Fruit fly (Drosophila melanogaster) whole organism, embryonic: ENCODE results near the gene Dus1.

Experiments used
- Bgb ChIP-seq: fragments of 200-800 bp; sonication (Bioruptor generic); IDR thresholded peaks from 2 replicates; pipeline ENCODE4 v1.3.6; 2022; ENCODE audit warnings: missing biosample characterization, missing genetic modification characterization; ENCODE audit not compliant: partially characterized antibody
- CG10543 ChIP-seq: fragments of 200-800 bp; sonication (Bioruptor generic); optimal IDR thresholded peaks from 3 replicates; lab custom pipeline; 2017; ENCODE audit warnings: missing biosample characterization, mild to moderate bottlenecking, missing genetic modification characterization, moderate library complexity
- CG10654 ChIP-seq: fragments of 200-800 bp; sonication (Bioruptor generic); optimal IDR thresholded peaks from 2 replicates; lab custom pipeline; 2016; ENCODE audit warnings: missing biosample characterization, missing genetic modification characterization
- CG12155 ChIP-seq: fragments of 200-800 bp; sonication (Bioruptor generic); optimal IDR thresholded peaks from 3 replicates; lab custom pipeline; 2016; ENCODE audit warnings: missing biosample characterization, missing genetic modification characterization
- CG12769 ChIP-seq: fragments of 200-800 bp; sonication (Bioruptor generic); optimal IDR thresholded peaks from 2 replicates; lab custom pipeline; 2019; ENCODE audit warnings: missing biosample characterization, mild to moderate bottlenecking, missing genetic modification characterization, moderate library complexity
- CG13287 ChIP-seq: fragments of 200-800 bp; sonication (Bioruptor generic); IDR thresholded peaks from 2 replicates; pipeline ENCODE4 v1.3.6; 2022; ENCODE audit warnings: missing biosample characterization, missing genetic modification characterization; ENCODE audit not compliant: partially characterized antibody
- CG13894 ChIP-seq: fragments of 200-800 bp; sonication (Bioruptor generic); optimal IDR thresholded peaks from 3 replicates; lab custom pipeline; 2018; ENCODE audit warnings: missing biosample characterization, mild to moderate bottlenecking, missing genetic modification characterization, moderate library complexity
- CG14441 ChIP-seq: fragments of 200-800 bp; sonication (Bioruptor generic); IDR thresholded peaks from 2 replicates; pipeline ENCODE4 v1.3.6; 2022; ENCODE audit warnings: missing biosample characterization, missing genetic modification characterization
- CG15696 ChIP-seq: fragments of 200-800 bp; sonication (Bioruptor generic); optimal IDR thresholded peaks from 2 replicates; lab custom pipeline; 2019; ENCODE audit warnings: missing biosample characterization, mild to moderate bottlenecking, missing genetic modification characterization, moderate library complexity
- CG16863 ChIP-seq: fragments of 200-800 bp; sonication (Bioruptor generic); optimal IDR thresholded peaks from 3 replicates; lab custom pipeline; 2016; ENCODE audit warnings: missing biosample characterization, missing genetic modification characterization
- CG2120 ChIP-seq: fragments of 200-800 bp; sonication (Bioruptor generic); optimal IDR thresholded peaks from 3 replicates; lab custom pipeline; 2016; ENCODE audit warnings: missing biosample characterization, missing genetic modification characterization
- CG2199 ChIP-seq: fragments of 200-800 bp; sonication (Bioruptor generic); IDR thresholded peaks from 3 replicates; pipeline ENCODE4 v1.3.6; 2022; ENCODE audit warnings: missing biosample characterization, missing genetic modification characterization
- CG2712 ChIP-seq: fragments of 200-800 bp; optimal IDR thresholded peaks from 3 replicates; lab custom pipeline; 2019; ENCODE audit warnings: missing biosample characterization, mild to moderate bottlenecking, missing genetic modification characterization, moderate library complexity
- CG30431 ChIP-seq: fragments of 200-800 bp; sonication (Bioruptor generic); optimal IDR thresholded peaks from 2 replicates; lab custom pipeline; 2017; ENCODE audit warnings: missing biosample characterization, missing genetic modification characterization
- CG34224 ChIP-seq: fragments of 200-800 bp; sonication (Bioruptor generic); IDR thresholded peaks from 3 replicates; pipeline ENCODE4 v1.3.6; 2022; ENCODE audit warnings: missing biosample characterization, missing genetic modification characterization; ENCODE audit not compliant: partially characterized antibody
- CG7987 ChIP-seq: fragments of 200-800 bp; sonication (Bioruptor generic); optimal IDR thresholded peaks from 2 replicates; lab custom pipeline; 2018; ENCODE audit warnings: missing biosample characterization, mild to moderate bottlenecking, missing genetic modification characterization, moderate library complexity
- CHES-1-like ChIP-seq: fragments of 200-800 bp; sonication (Bioruptor generic); optimal IDR thresholded peaks from 2 replicates; lab custom pipeline; 2016; ENCODE audit warnings: missing biosample characterization, missing genetic modification characterization
- Dll ChIP-seq: fragments of 200-800 bp; sonication (Bioruptor generic); IDR thresholded peaks from 4 replicates; pipeline ENCODE4 v1.3.6; 2022; ENCODE audit warnings: missing biosample characterization, missing genetic modification characterization; ENCODE audit not compliant: partially characterized antibody
- Drgx ChIP-seq: fragments of 200-800 bp; sonication (Bioruptor generic); IDR thresholded peaks from 2 replicates; pipeline ENCODE4 v1.3.6; 2022; ENCODE audit warnings: missing biosample characterization, missing genetic modification characterization
- Fer1 ChIP-seq: fragments of 200-800 bp; sonication (Bioruptor generic); optimal IDR thresholded peaks from 2 replicates; lab custom pipeline; 2017; ENCODE audit warnings: missing biosample characterization, mild to moderate bottlenecking, missing genetic modification characterization
- Max ChIP-seq: fragments of 200-800 bp; sonication (Bioruptor generic); optimal IDR thresholded peaks from 2 replicates; lab custom pipeline; 2016; ENCODE audit warnings: missing biosample characterization, mild to moderate bottlenecking, missing genetic modification characterization
- Meics ChIP-seq: fragments of 200-800 bp; sonication (Bioruptor generic); optimal IDR thresholded peaks from 2 replicates; lab custom pipeline; 2017; ENCODE audit warnings: missing biosample characterization, mild to moderate bottlenecking, missing genetic modification characterization
- Nf-YB ChIP-seq: fragments of 200-800 bp; sonication (Bioruptor generic); optimal IDR thresholded peaks from 3 replicates; lab custom pipeline; 2019; ENCODE audit warnings: missing biosample characterization, mild to moderate bottlenecking, missing genetic modification characterization, moderate library complexity
- Scr ChIP-seq: fragments of 200-800 bp; sonication (Bioruptor generic); IDR thresholded peaks from 2 replicates; pipeline ENCODE4 v1.3.6; 2022; ENCODE audit warnings: missing biosample characterization, missing genetic modification characterization; ENCODE audit not compliant: partially characterized antibody
- Stat92E ChIP-seq, 3 experiments: fragments of >200 bp in 2 of 3; fragments of 200-800 bp in 1 of 3; sonication (Bioruptor generic) in 1 of 3; optimal IDR thresholded peaks; 2 replicates each; lab custom pipeline; 2017 to 2019; ENCODE audit warnings: missing biosample characterization in 3 of 3, missing genetic modification characterization in 3 of 3, mild to moderate bottlenecking in 1 of 3, moderate library complexity in 1 of 3
- Tbp ChIP-seq: fragments of >200 bp; optimal IDR thresholded peaks from 2 replicates; lab custom pipeline; 2018; ENCODE audit warnings: missing biosample characterization, missing genetic modification characterization
- Xrp1 ChIP-seq: fragments of 200-800 bp; sonication (Bioruptor generic); IDR thresholded peaks from 2 replicates; pipeline ENCODE4 v1.3.6; 2022; ENCODE audit warnings: missing biosample characterization, missing genetic modification characterization
- abd-A ChIP-seq: fragments of 200-800 bp; sonication (Bioruptor generic); optimal IDR thresholded peaks from 3 replicates; lab custom pipeline; 2019; ENCODE audit warnings: missing biosample characterization, mild to moderate bottlenecking, missing genetic modification characterization, moderate library complexity
- bsh ChIP-seq, 2 experiments: fragments of 200-800 bp; sonication (Bioruptor generic); optimal IDR thresholded peaks; 2 replicates each; lab custom pipeline; 2017 to 2018; ENCODE audit warnings: mild to moderate bottlenecking in 2 of 2, missing biosample characterization in 2 of 2, missing genetic modification characterization in 2 of 2, moderate library complexity in 1 of 2
- cad ChIP-seq: fragments of >200 bp; optimal IDR thresholded peaks from 2 replicates; lab custom pipeline; 2017; ENCODE audit warnings: missing biosample characterization, missing genetic modification characterization
- cg ChIP-seq: fragments of 200-800 bp; sonication (Bioruptor generic); optimal IDR thresholded peaks from 3 replicates; lab custom pipeline; 2019; ENCODE audit warnings: missing biosample characterization, mild to moderate bottlenecking, missing genetic modification characterization, moderate library complexity
- chinmo ChIP-seq: fragments of 200-800 bp; sonication (Bioruptor generic); IDR thresholded peaks from 4 replicates; pipeline ENCODE4 v1.3.6; 2022; ENCODE audit warnings: missing biosample characterization, missing genetic modification characterization; ENCODE audit not compliant: partially characterized antibody
- chn ChIP-seq: fragments of 200-800 bp; sonication (Bioruptor generic); optimal IDR thresholded peaks from 2 replicates; lab custom pipeline; 2016; ENCODE audit warnings: missing biosample characterization, missing genetic modification characterization
- fru ChIP-seq: fragments of >200 bp; optimal IDR thresholded peaks from 2 replicates; lab custom pipeline; 2017
- ftz-f1 ChIP-seq: fragments of 200-800 bp; sonication (Bioruptor generic); optimal IDR thresholded peaks from 2 replicates; lab custom pipeline; 2016; ENCODE audit warnings: missing biosample characterization, missing genetic modification characterization
- grn ChIP-seq: fragments of 200-800 bp; sonication (Bioruptor generic); optimal IDR thresholded peaks from 3 replicates; lab custom pipeline; 2017; ENCODE audit warnings: missing biosample characterization, missing genetic modification characterization
- hbn ChIP-seq: fragments of 200-800 bp; sonication (Bioruptor generic); IDR thresholded peaks from 2 replicates; pipeline ENCODE4 v1.3.6; 2022; ENCODE audit warnings: missing biosample characterization, missing genetic modification characterization; ENCODE audit not compliant: partially characterized antibody
- kah ChIP-seq: fragments of 200-800 bp; sonication (Bioruptor generic); optimal IDR thresholded peaks from 2 replicates; lab custom pipeline; 2018; ENCODE audit warnings: missing biosample characterization, mild to moderate bottlenecking, missing genetic modification characterization
- kni ChIP-seq: fragments of 200-800 bp; sonication (Bioruptor generic); optimal IDR thresholded peaks from 3 replicates; lab custom pipeline; 2017; ENCODE audit warnings: mild to moderate bottlenecking, missing biosample characterization, missing genetic modification reagents, missing genetic modification characterization
- lab ChIP-seq: fragments of 200-800 bp; sonication (Bioruptor generic); optimal IDR thresholded peaks from 3 replicates; lab custom pipeline; 2017; ENCODE audit warnings: missing biosample characterization, missing genetic modification characterization, mild to moderate bottlenecking, moderate library complexity, missing genetic modification reagents
- lbe ChIP-seq: fragments of 200-800 bp; sonication (Bioruptor generic); optimal IDR thresholded peaks from 2 replicates; lab custom pipeline; 2016; ENCODE audit warnings: missing biosample characterization, mild to moderate bottlenecking, missing genetic modification characterization
- otp ChIP-seq: fragments of 200-800 bp; sonication (Bioruptor generic); IDR thresholded peaks from 3 replicates; pipeline ENCODE4, ENCODE4 v1.3.6; 2022; ENCODE audit warnings: missing biosample characterization, missing genetic modification characterization
- pros ChIP-seq: fragments of 200-800 bp; sonication (Bioruptor generic); optimal IDR thresholded peaks from 3 replicates; lab custom pipeline; 2019; ENCODE audit warnings: missing biosample characterization, mild to moderate bottlenecking, missing genetic modification characterization, moderate library complexity
- scrt ChIP-seq: fragments of 200-800 bp; sonication (Bioruptor generic); optimal IDR thresholded peaks from 2 replicates; lab custom pipeline; 2018; ENCODE audit warnings: missing biosample characterization, mild to moderate bottlenecking, missing genetic modification characterization, moderate library complexity
- stc ChIP-seq: fragments of 200-800 bp; sonication (Bioruptor generic); IDR thresholded peaks from 2 replicates; pipeline ENCODE4 v1.3.6; 2022; ENCODE audit warnings: missing biosample characterization, missing genetic modification characterization
- z ChIP-seq: fragments of 200-800 bp; sonication (Bioruptor generic); IDR thresholded peaks from 3 replicates; pipeline ENCODE4 v1.3.6; 2022; ENCODE audit warnings: missing biosample characterization, missing genetic modification characterization
- zen2 ChIP-seq: fragments of 200-800 bp; sonication (Bioruptor generic); IDR thresholded peaks from 3 replicates; pipeline ENCODE4 v1.3.6; 2022; ENCODE audit warnings: missing biosample characterization, missing genetic modification characterization; ENCODE audit not compliant: partially characterized antibody

Dus1 gene

dm6 chr2L:246656-247340 is 24.7 kb downstream of the Dus1 start (continued):
- TF ChIP-seq Scr (GFP tag; lab: Robert Waterston, UW) (peak; percentile 43), CG10543 (GFP tag; lab: Kevin White, UChicago) (peak; percentile 37), CG13894 (tag; lab: Kevin White, UChicago) (peak; percentile 23), kni (GFP tag; lab: Kevin White, UChicago) (peak; percentile 74), CG13287 (GFP tag; lab: Robert Waterston, UW) (peak; percentile 67), abd-A (tag; lab: Kevin White, UChicago) (peak; percentile 86), chinmo (peak; percentile 91; the same call in 1 of the 4 replicates), CG12769 (tag; lab: Kevin White, UChicago) (peak; percentile 52), grn (GFP tag; lab: Kevin White, UChicago) (no peak), Max (GFP tag; lab: Kevin White, UChicago) (peak; percentile 49), CG30431 (GFP tag; lab: Kevin White, UChicago) (no peak), Dll (GFP tag; lab: Robert Waterston, UW) (peak; percentile 46; the same call in 1 of the 4 replicates), Nf-YB (GFP tag; lab: Kevin White, UChicago) (peak; percentile 30), fru (peak; percentile 33), scrt (GFP tag; lab: Kevin White, UChicago) (peak; percentile 92), chn (peak; percentile 5), Meics (GFP tag; lab: Kevin White, UChicago) (no peak), CG2712 (tag; lab: Kevin White, UChicago) (peak; percentile 33), CG2120 (GFP tag; lab: Kevin White, UChicago) (no peak), cad (peak; percentile 69), zen2 (peak; percentile 47; the same call in 1 of the 3 replicates), Bgb (peak; percentile 23; the same call in 1 of the 2 replicates), CG34224 (GFP tag; lab: Robert Waterston, UW) (peak; percentile 49; the same call in 2 of the 3 replicates), kah (GFP tag; lab: Kevin White, UChicago) (peak; percentile 43), CHES-1-like (GFP tag; lab: Kevin White, UChicago) (peak; percentile 54), CG2199 (GFP tag; lab: Robert Waterston, UW) (0 out of 3 replicates have a peak, but pooled peaks have one; percentile 37), Xrp1 (0 out of 2 replicates have a peak, but pooled peaks have one; percentile 20), ftz-f1 (peak; percentile 67), Fer1 (GFP tag; lab: Kevin White, UChicago) (peak; percentile 33), bsh (GFP tag; optimal IDR thresholded peaks at IDR 0.05; lab: Kevin White, UChicago) (peak in 1 of 2 experiments; percentile 76), hbn (GFP tag; lab: Robert Waterston, UW) (peak; percentile 57; the same call in 1 of the 2 replicates), otp (GFP tag; lab: Robert Waterston, UW) (no peak), CG7987 (GFP tag; lab: Kevin White, UChicago) (peak; percentile 89), Stat92E (GFP tag; optimal IDR thresholded peaks at IDR 0.05; lab: Kevin White, UChicago) (peak in 1 of 3 experiments; percentile 46), z (GFP tag; lab: Robert Waterston, UW) (0 out of 3 replicates have a peak, but pooled peaks have one; percentile 37), stc (GFP tag; lab: Robert Waterston, UW) (0 out of 2 replicates have a peak, but pooled peaks have one; percentile 10), pros (GFP tag; lab: Kevin White, UChicago) (peak; percentile 54), CG10654 (GFP tag; lab: Kevin White, UChicago) (no peak), CG16863 (GFP tag; lab: Kevin White, UChicago) (no peak), lbe (GFP tag; lab: Kevin White, UChicago) (peak; percentile 61), lab (GFP tag; lab: Kevin White, UChicago) (peak; percentile 23), CG15696 (tag; lab: Kevin White, UChicago) (no peak), CG14441 (GFP tag; lab: Robert Waterston, UW) (no peak), cg (peak; percentile 24), Tbp (no peak), CG12155 (peak; percentile 86), Drgx (GFP tag; lab: Robert Waterston, UW) (peak; percentile 75)
